Worm (Caenorhabditis elegans) whole organism, dauer: ENCODE measurements around the gene Y49G5A.1.

ENCODE experiments used
- unc-62 ChIP-seq: sonication (generic microtip); optimal IDR thresholded peaks from 2 replicates; lab custom pipeline; 2017; ENCODE audit warnings: missing biosample characterization, missing genetic modification reagents, missing genetic modification characterization

The Y49G5A.1 gene

ce11 chrV:5288676-5289075 is 1.5 kb upstream of the Y49G5A.1 start:
- no peak for TF ChIP-seq unc-62 (GFP tag; lab: Kevin White, UChicago)

- no peak for TF ChIP-seq unc-62 (GFP tag; lab: Kevin White, UChicago)
Measured at ce11 chrV:5278001-5278400, 9.2 kb downstream of the Y49G5A.1 start, which contains the start of gene B0238.9. TSS of gene B0238.9 (minus strand) at chrV:5278101.

- TF ChIP-seq unc-62 (GFP tag; lab: Kevin White, UChicago) = no peak
Measured at ce11 chrV:5275426-5276007, 11.7 kb downstream of the Y49G5A.1 start.

ce11 chrV:5274974-5275373 is 12.2 kb downstream of the Y49G5A.1 start:
- TF ChIP-seq unc-62 (GFP tag; lab: Kevin White, UChicago) = no peak

- no peak for TF ChIP-seq unc-62 (GFP tag; lab: Kevin White, UChicago)
Measured at ce11 chrV:5273770-5274169, 13.4 kb downstream of the Y49G5A.1 start, which contains the start of gene natc-2. TSS of gene natc-2 (plus strand) at chrV:5274070.

- TF ChIP-seq unc-62 (GFP tag; lab: Kevin White, UChicago) = no peak
Measured at ce11 chrV:5273241-5273640, 13.9 kb downstream of the Y49G5A.1 start.

- TF ChIP-seq unc-62 (GFP tag; lab: Kevin White, UChicago) = no peak
Measured at ce11 chrV:5272619-5273074, 14.5 kb downstream of the Y49G5A.1 start.

ce11 chrV:5272034-5272433 is 15.1 kb downstream of the Y49G5A.1 start:
- no peak for TF ChIP-seq unc-62 (GFP tag; lab: Kevin White, UChicago)

- TF ChIP-seq unc-62 (GFP tag; lab: Kevin White, UChicago) = no peak
Measured at ce11 chrV:5271487-5271886, 15.7 kb downstream of the Y49G5A.1 start.

- TF ChIP-seq unc-62 (GFP tag; lab: Kevin White, UChicago) = no peak
Measured at ce11 chrV:5269024-5269535, 18.1 kb downstream of the Y49G5A.1 start, which contains the start of gene penr-1. TSS of gene penr-1 (plus strand) at chrV:5269485.

- TF ChIP-seq unc-62 (GFP tag; lab: Kevin White, UChicago) = no peak
Measured at ce11 chrV:5265581-5265980, 21.6 kb downstream of the Y49G5A.1 start, which contains the start of the genes srt-69 and B0238.12. TSS of gene srt-69 (minus strand) at chrV:5265681. TSS of gene B0238.12 (plus strand) at chrV:5265844.

- no peak for TF ChIP-seq unc-62 (GFP tag; lab: Kevin White, UChicago)
Measured at ce11 chrV:5262999-5263398, 24.2 kb downstream of the Y49G5A.1 start, which contains the start of gene cest-30. TSS of gene cest-30 (minus strand) at chrV:5263099.

ce11 chrV:5259448-5259847 is 27.7 kb downstream of the Y49G5A.1 start, which contains the start of gene srt-70:
TSS of gene srt-70 (minus strand) at chrV:5259548.
- TF ChIP-seq unc-62 (GFP tag; lab: Kevin White, UChicago) = no peak

- no peak for TF ChIP-seq unc-62 (GFP tag; lab: Kevin White, UChicago)
Measured at ce11 chrV:5257358-5257757, 29.8 kb downstream of the Y49G5A.1 start, which contains the start of gene srt-67. TSS of gene srt-67 (minus strand) at chrV:5257458.

- no peak for TF ChIP-seq unc-62 (GFP tag; lab: Kevin White, UChicago)
Measured at ce11 chrV:5252016-5252415, 35.2 kb downstream of the Y49G5A.1 start, which contains the start of gene srt-68. TSS of gene srt-68 (minus strand) at chrV:5252116.

ce11 chrV:5243036-5243435 is 44.1 kb downstream of the Y49G5A.1 start, which contains the start of gene cest-35.1:
TSS of gene cest-35.1 (minus strand) at chrV:5243136.
- no peak for TF ChIP-seq unc-62 (GFP tag; lab: Kevin White, UChicago)

ce11 chrV:5239903-5240302 is 47.3 kb downstream of the Y49G5A.1 start, which contains the start of gene B0238.15:
TSS of gene B0238.15 (plus strand) at chrV:5240203.
- TF ChIP-seq unc-62 (GFP tag; lab: Kevin White, UChicago) = no peak
